Worm (Caenorhabditis elegans) whole organism, late embryonic: ENCODE measurements around the gene unc-53.

Experiments
- mec-3 ChIP-seq: sonication (generic microtip); optimal IDR thresholded peaks from 2 replicates; lab custom pipeline; 2016; ENCODE audit warnings: borderline replicate concordance, missing genetic modification characterization, missing compliant biosample characterization
- nhr-11 ChIP-seq: fragments of 150-350 bp; optimal IDR thresholded peaks from 2 replicates; lab custom pipeline; 2014; ENCODE audit warnings: missing biosample characterization, missing genetic modification characterization
- pat-9 ChIP-seq: fragments of 200-800 bp; sonication (Bioruptor generic); optimal IDR thresholded peaks from 2 replicates; lab custom pipeline; 2018; ENCODE audit warnings: mild to moderate bottlenecking, missing genetic modification characterization, moderate library complexity, missing compliant biosample characterization
- pha-4 ChIP-seq: fragments of 150-350 bp; optimal IDR thresholded peaks from 2 replicates; lab custom pipeline; 2018; ENCODE audit warnings: missing biosample characterization, missing genetic modification reagents, missing genetic modification characterization

DNA sequence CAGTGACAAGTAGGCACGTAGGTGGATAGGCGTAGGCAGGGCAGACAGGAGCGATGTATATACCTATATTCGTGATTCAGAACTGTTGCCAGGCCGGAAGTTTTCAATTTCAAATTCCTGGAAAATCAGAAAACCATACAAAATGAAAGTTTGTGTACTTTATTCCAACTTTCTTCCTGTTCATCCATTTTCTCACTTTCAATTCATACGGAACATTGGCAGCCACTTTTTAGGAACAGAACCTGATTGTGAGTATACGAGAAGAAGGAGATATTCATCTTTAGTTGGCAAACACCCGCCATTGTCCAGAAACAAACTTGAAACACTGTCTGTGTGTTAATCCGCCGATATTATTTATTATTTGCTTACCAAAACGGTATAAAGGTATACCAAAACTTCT, 53.5 kb downstream of the unc-53 start, which contains the start of gene srlf-15:
- TF ChIP-seq pat-9 (tag; lab: Kevin White, UChicago) (no peak), mec-3 (tag; lab: Kevin White, UChicago) (no peak), nhr-11 (tag; lab: Kevin White, UChicago) (no peak), pha-4 (tag; lab: Kevin White, UChicago) (no peak)
